Worm (Caenorhabditis elegans) whole organism, L4 larva: ENCODE results near the gene sre-51.

ENCODE experiments used
- F10B5.3 ChIP-seq: sonication (generic microtip); optimal IDR thresholded peaks from 2 replicates; lab custom pipeline; 2016; ENCODE audit warnings: mild to moderate bottlenecking, missing genetic modification characterization, missing compliant biosample characterization
- F26F4.8 ChIP-seq: fragments of 200-800 bp; sonication (Bioruptor generic); conservative IDR thresholded peaks from 2 replicates; pipeline ENCODE4 v1.3.6; 2022; ENCODE audit warnings: missing genetic modification characterization, missing compliant biosample characterization
- F37D6.2 ChIP-seq: sonication (generic microtip); optimal IDR thresholded peaks from 2 replicates; lab custom pipeline; 2016; ENCODE audit warnings: mild to moderate bottlenecking, missing genetic modification characterization, missing compliant biosample characterization
- F44E2.7 ChIP-seq: fragments of 200-800 bp; sonication (Bioruptor generic); IDR thresholded peaks from 2 replicates; pipeline ENCODE4 v2.1.2; 2022; ENCODE audit warnings: missing genetic modification characterization, missing compliant biosample characterization
- R02D3.7 ChIP-seq: fragments of 150-350 bp; sonication (generic microtip); optimal IDR thresholded peaks from 3 replicates; lab custom pipeline; 2014; ENCODE audit warnings: missing biosample characterization, missing genetic modification characterization
- T20F7.1 ChIP-seq: fragments of 200-800 bp; sonication (Bioruptor generic); optimal IDR thresholded peaks from 2 replicates; lab custom pipeline; 2018; ENCODE audit warnings: mild to moderate bottlenecking, missing genetic modification characterization, missing compliant biosample characterization
- Y105C5A.15 ChIP-seq: fragments of 200-800 bp; sonication (Bioruptor generic); IDR thresholded peaks from 2 replicates; pipeline ENCODE4 v1.3.6; 2022; ENCODE audit warnings: missing genetic modification characterization, missing compliant biosample characterization
- Y48G9A.11 ChIP-seq: fragments of 200-800 bp; sonication (Bioruptor generic); IDR thresholded peaks from 2 replicates; pipeline ENCODE4 v1.3.6; 2022; ENCODE audit warnings: missing genetic modification reagents, missing genetic modification characterization, missing compliant biosample characterization
- Y75B8A.6 ChIP-seq: fragments of 200-800 bp; sonication (Bioruptor generic); IDR thresholded peaks from 2 replicates; pipeline ENCODE4 v1.3.6; 2022; ENCODE audit warnings: missing genetic modification reagents, missing genetic modification characterization, missing compliant biosample characterization
- ZK337.2 ChIP-seq: fragments of 200-800 bp; sonication (Bioruptor generic); IDR thresholded peaks from 2 replicates; pipeline ENCODE4 v1.3.6; 2022; ENCODE audit warnings: missing genetic modification reagents, missing genetic modification characterization, missing compliant biosample characterization
- aly-2 ChIP-seq: sonication (generic microtip); optimal IDR thresholded peaks from 2 replicates; lab custom pipeline; 2018; ENCODE audit warnings: missing biosample characterization, missing genetic modification characterization
- arid-1 ChIP-seq: fragments of 200-800 bp; sonication (Bioruptor generic); conservative IDR thresholded peaks from 2 replicates; pipeline ENCODE4 v1.3.6; 2022; ENCODE audit warnings: missing genetic modification reagents, missing genetic modification characterization, missing compliant biosample characterization
- ceh-44 ChIP-seq: fragments of 200-800 bp; sonication (Bioruptor generic); IDR thresholded peaks from 2 replicates; pipeline ENCODE4 v1.3.6; 2022; ENCODE audit warnings: missing genetic modification reagents, missing genetic modification characterization, missing compliant biosample characterization
- ceh-62 ChIP-seq: sonication (generic microtip); optimal IDR thresholded peaks from 2 replicates; lab custom pipeline; 2017; ENCODE audit warnings: missing biosample characterization, missing genetic modification characterization
- ces-1 ChIP-seq: fragments of 150-350 bp; sonication (generic microtip); optimal IDR thresholded peaks from 4 replicates; lab custom pipeline; 2014; ENCODE audit warnings: missing biosample characterization, missing genetic modification reagents, missing genetic modification characterization
- daf-16 ChIP-seq, 3 experiments: sonication (generic microtip); optimal IDR thresholded peaks; 2 replicates each; lab custom pipeline; 2016 to 2017; ENCODE audit warnings: missing genetic modification characterization in 3 of 3, missing genetic modification reagents in 3 of 3, mild to moderate bottlenecking in 2 of 3, missing compliant biosample characterization in 2 of 3, missing biosample characterization in 1 of 3, moderate library complexity in 1 of 3
- daf-8 ChIP-seq: fragments of 200-800 bp; sonication (Bioruptor generic); IDR thresholded peaks from 2 replicates; pipeline ENCODE4 v1.3.6; 2022; ENCODE audit warnings: missing genetic modification characterization, missing compliant biosample characterization
- dmd-6 ChIP-seq: fragments of 200-800 bp; sonication (Bioruptor generic); IDR thresholded peaks from 2 replicates; pipeline ENCODE4 v1.3.6; 2022; ENCODE audit warnings: missing genetic modification reagents, missing genetic modification characterization, missing compliant biosample characterization
- duxl-1 ChIP-seq: sonication (generic microtip); optimal IDR thresholded peaks from 2 replicates; lab custom pipeline; 2016; ENCODE audit warnings: mild to moderate bottlenecking, missing genetic modification characterization, moderate library complexity, missing compliant biosample characterization; ENCODE audit not compliant: poor library complexity
- dve-1 ChIP-seq: sonication (generic microtip); optimal IDR thresholded peaks from 2 replicates; lab custom pipeline; 2017; ENCODE audit warnings: antibody characterized with exemption, mild to moderate bottlenecking, missing genetic modification characterization, missing compliant biosample characterization; ENCODE audit not compliant: insufficient read depth
- egl-43 ChIP-seq: fragments of 200-800 bp; sonication (Bioruptor generic); IDR thresholded peaks from 2 replicates; pipeline ENCODE4 v1.3.6; 2022; ENCODE audit warnings: missing genetic modification reagents, missing genetic modification characterization, missing compliant biosample characterization
- hlh-11 ChIP-seq: fragments of 200-800 bp; sonication (Bioruptor generic); optimal IDR thresholded peaks from 2 replicates; lab custom pipeline; 2018; ENCODE audit warnings: mild to moderate bottlenecking, missing genetic modification characterization, missing compliant biosample characterization
- hmg-1.1 ChIP-seq: fragments of 200-800 bp; sonication (Bioruptor generic); IDR thresholded peaks from 2 replicates; pipeline ENCODE4 v1.3.6; 2022; ENCODE audit warnings: missing genetic modification reagents, missing genetic modification characterization, missing compliant biosample characterization
- lim-7 ChIP-seq: fragments of 200-800 bp; sonication (Bioruptor generic); IDR thresholded peaks from 2 replicates; pipeline ENCODE4 v1.3.6; 2022; ENCODE audit warnings: missing genetic modification characterization, missing compliant biosample characterization
- lin-1 ChIP-seq: fragments of 200-800 bp; sonication (Bioruptor generic); IDR thresholded peaks from 2 replicates; pipeline ENCODE4 v1.3.6; 2022; ENCODE audit warnings: missing genetic modification reagents, missing genetic modification characterization, missing compliant biosample characterization
- lin-38 ChIP-seq: fragments of 200-800 bp; sonication (Bioruptor generic); IDR thresholded peaks from 2 replicates; pipeline ENCODE4 v1.3.6; 2022; ENCODE audit warnings: missing genetic modification reagents, missing genetic modification characterization, missing compliant biosample characterization
- madf-5 ChIP-seq, 2 experiments: fragments of 200-800 bp; sonication (Bioruptor generic); IDR thresholded peaks; 2 replicates each; pipeline ENCODE4 v1.3.6; 2022; ENCODE audit warnings: missing compliant biosample characterization in 2 of 2, missing genetic modification characterization in 2 of 2
- madf-9 ChIP-seq: fragments of 200-800 bp; sonication (Bioruptor generic); conservative IDR thresholded peaks from 2 replicates; pipeline ENCODE4 v1.3.6; 2022; ENCODE audit warnings: missing genetic modification reagents, missing genetic modification characterization, missing compliant biosample characterization
- mdl-1 ChIP-seq, 2 experiments: fragments of 150-350 bp in 1 of 2; sonication (generic microtip) in 1 of 2; optimal IDR thresholded peaks; 2 replicates each; lab custom pipeline; 2014 to 2017; ENCODE audit warnings: missing biosample characterization in 2 of 2, missing genetic modification characterization in 2 of 2
- mep-1 ChIP-seq: fragments of 150-350 bp; sonication (generic microtip); optimal IDR thresholded peaks from 3 replicates; lab custom pipeline; 2014; ENCODE audit warnings: missing biosample characterization, missing genetic modification characterization
- mes-2 ChIP-seq: sonication (generic microtip); optimal IDR thresholded peaks from 2 replicates; lab custom pipeline; 2016; ENCODE audit warnings: missing genotype, mild to moderate bottlenecking, missing genetic modification characterization, missing compliant biosample characterization; ENCODE audit not compliant: poor library complexity, severe bottlenecking
- mxl-3 ChIP-seq: fragments of 200-800 bp; sonication (Bioruptor generic); optimal IDR thresholded peaks from 2 replicates; lab custom pipeline; 2018; ENCODE audit warnings: mild to moderate bottlenecking, missing genetic modification characterization, missing compliant biosample characterization
- nhr-102 ChIP-seq: sonication (generic microtip); optimal IDR thresholded peaks from 2 replicates; lab custom pipeline; 2016; ENCODE audit warnings: mild to moderate bottlenecking, missing genetic modification characterization, moderate library complexity, missing compliant biosample characterization
- nhr-28 ChIP-seq: fragments of 150-350 bp; optimal IDR thresholded peaks from 2 replicates; lab custom pipeline; 2014; ENCODE audit warnings: missing biosample characterization, missing genetic modification characterization
- nhr-77 ChIP-seq: fragments of 150-350 bp; optimal IDR thresholded peaks from 2 replicates; lab custom pipeline; 2014; ENCODE audit warnings: missing biosample characterization, missing genetic modification characterization
- pha-4 ChIP-seq, 2 experiments: fragments of 150-350 bp in 1 of 2; fragments of 200-800 bp in 1 of 2; sonication (Bioruptor generic) in 1 of 2; IDR thresholded peaks in 1 of 2; optimal IDR thresholded peaks in 1 of 2; 2 replicates each; pipeline versions ENCODE4 v1.3.6 to Lab custom; 2014 to 2022; ENCODE audit warnings: missing genetic modification characterization in 2 of 2, missing genetic modification reagents in 2 of 2, missing biosample characterization in 1 of 2, missing compliant biosample characterization in 1 of 2
- php-3 ChIP-seq: fragments of 200-800 bp; sonication (Bioruptor generic); IDR thresholded peaks from 2 replicates; pipeline ENCODE4 v1.3.6; 2022; ENCODE audit warnings: missing genetic modification reagents, missing genetic modification characterization, missing compliant biosample characterization
- sdz-12 ChIP-seq: fragments of 200-800 bp; sonication (Bioruptor generic); optimal IDR thresholded peaks from 2 replicates; lab custom pipeline; 2018; ENCODE audit warnings: mild to moderate bottlenecking, missing genetic modification characterization, missing compliant biosample characterization
- snpc-1.2 ChIP-seq: fragments of 200-800 bp; sonication (Bioruptor generic); IDR thresholded peaks from 2 replicates; pipeline ENCODE4 v1.3.6; 2022; ENCODE audit warnings: missing genetic modification reagents, missing genetic modification characterization, missing compliant biosample characterization
- tag-97 ChIP-seq: fragments of 200-800 bp; sonication (Bioruptor generic); IDR thresholded peaks from 2 replicates; pipeline ENCODE4 v1.3.6; 2022; ENCODE audit warnings: missing genetic modification characterization, missing compliant biosample characterization
- unc-62 ChIP-seq, 3 experiments: fragments of 150-350 bp in 1 of 3; sonication (generic microtip); optimal IDR thresholded peaks in 2 of 3; peaks in 1 of 3; 1 replicate in 1 of 3; 2 replicates in 2 of 3; lab custom pipeline; 2014 to 2017; ENCODE audit warnings: missing biosample characterization in 3 of 3, missing genetic modification characterization in 3 of 3, missing genetic modification reagents in 3 of 3, missing genotype in 1 of 3
- vab-7 ChIP-seq: fragments of 200-800 bp; sonication (Bioruptor generic); IDR thresholded peaks from 2 replicates; pipeline ENCODE4 v1.3.6; 2022; ENCODE audit warnings: missing genetic modification reagents, missing genetic modification characterization, missing compliant biosample characterization
- ztf-7 ChIP-seq: fragments of 150-350 bp; optimal IDR thresholded peaks from 2 replicates; lab custom pipeline; 2014; ENCODE audit warnings: missing biosample characterization, missing genetic modification characterization

The sre-51 gene

DNA sequence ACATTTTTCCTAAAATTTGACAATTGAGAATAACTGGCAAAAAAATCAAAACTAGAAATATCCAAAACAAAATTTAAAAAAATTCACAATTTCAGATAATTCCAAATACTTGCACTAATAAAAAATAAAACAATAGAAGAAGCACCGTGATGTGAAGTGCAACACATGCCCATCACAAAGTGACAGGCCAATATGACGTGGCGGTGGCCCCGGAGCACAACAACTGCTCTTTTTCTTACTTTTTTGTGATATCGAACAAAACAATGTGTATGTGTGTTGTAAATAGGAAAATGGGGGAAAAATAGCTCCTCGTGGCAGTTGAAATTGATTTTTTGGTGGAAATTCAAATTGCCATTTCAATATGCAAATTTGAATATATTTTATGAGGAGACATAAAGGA is 42.2 kb downstream of the sre-51 start:
- TF ChIP-seq dve-1 (tag; lab: Kevin White, UChicago) (peak; percentile 16), aly-2 (tag; lab: Kevin White, UChicago) (no peak), mdl-1 (tag; optimal IDR thresholded peaks at IDR 0.05; lab: Kevin White, UChicago) (no peak), hlh-11 (peak; percentile 44), daf-16 (GFP tag; optimal IDR thresholded peaks at IDR 0.05; lab: Kevin White, UChicago) (peak in 1 of 2 experiments; percentile 58), daf-16 (tag; optimal IDR thresholded peaks at IDR 0.05; lab: Kevin White, UChicago) (no peak), hmg-1.1 (no peak), lin-1 (GFP tag; lab: Robert Waterston, UW) (no peak), T20F7.1 (GFP tag; lab: Kevin White, UChicago) (peak; percentile 13), dmd-6 (peak; percentile 86)

- TF ChIP-seq madf-9 (GFP tag; lab: Robert Waterston, UW) = 0 out of 2 replicates have a peak, but pooled peaks have one; percentile 29
- no peak for TF ChIP-seq mep-1 (tag; lab: Kevin White, UChicago)
- no peak for TF ChIP-seq aly-2 (tag; lab: Kevin White, UChicago)
- no peak for TF ChIP-seq hmg-1.1
- no peak for TF ChIP-seq nhr-77 (tag; lab: Kevin White, UChicago)
- no peak for TF ChIP-seq ceh-62
- no peak for TF ChIP-seq unc-62 (GFP tag; optimal IDR thresholded peaks at IDR 0.05 in 1 of 2; lab: Kevin White, UChicago)
- TF ChIP-seq unc-62 (tag; optimal IDR thresholded peaks at IDR 0.05; lab: Kevin White, UChicago) = no peak
- TF ChIP-seq ces-1 (GFP tag; lab: Kevin White, UChicago) = no peak
- TF ChIP-seq mxl-3 = no peak
- TF ChIP-seq R02D3.7 (tag; lab: Kevin White, UChicago) = no peak
- TF ChIP-seq T20F7.1 (GFP tag; lab: Kevin White, UChicago) = no peak
- TF ChIP-seq F44E2.7 (GFP tag; lab: Robert Waterston, UW) = 0 out of 2 replicates have a peak, but pooled peaks have one; percentile 13
- TF ChIP-seq F26F4.8 (GFP tag; lab: Robert Waterston, UW) = 0 out of 2 replicates have a peak, but pooled peaks have one; percentile 44
- TF ChIP-seq arid-1 (GFP tag; lab: Robert Waterston, UW) = 0 out of 2 replicates have a peak, but pooled peaks have one; percentile 11
- no peak for TF ChIP-seq sdz-12 (GFP tag; lab: Kevin White, UChicago)
- peak; percentile 74 for TF ChIP-seq egl-43 (GFP tag; lab: Robert Waterston, UW)
- peak; percentile 48; the same call in 1 of the 2 replicates for TF ChIP-seq Y48G9A.11 (GFP tag; lab: Robert Waterston, UW)
- TF ChIP-seq madf-5 (GFP tag; IDR thresholded peaks at IDR 0.05; lab: Robert Waterston, UW) = no peak
- 0 out of 2 replicates have a peak, but pooled peaks have one; percentile 36 for TF ChIP-seq ZK337.2 (GFP tag; lab: Robert Waterston, UW)
- no peak for TF ChIP-seq mdl-1 (tag; optimal IDR thresholded peaks at IDR 0.05; lab: Kevin White, UChicago)
- TF ChIP-seq nhr-102 (tag; lab: Kevin White, UChicago) = no peak
- TF ChIP-seq mes-2 (tag; lab: Kevin White, UChicago) = peak; percentile 46
- TF ChIP-seq daf-8 = no peak
- no peak for TF ChIP-seq F37D6.2 (tag; lab: Kevin White, UChicago)
- TF ChIP-seq Y75B8A.6 (GFP tag; lab: Robert Waterston, UW) = no peak
- TF ChIP-seq vab-7 (GFP tag; lab: Robert Waterston, UW) = peak; percentile 54; the same call in 1 of the 2 replicates
- no peak for TF ChIP-seq daf-16 (GFP tag; optimal IDR thresholded peaks at IDR 0.05; lab: Kevin White, UChicago)
- no peak for TF ChIP-seq daf-16 (tag; optimal IDR thresholded peaks at IDR 0.05; lab: Kevin White, UChicago)
- TF ChIP-seq snpc-1.2 (GFP tag; lab: Robert Waterston, UW) = peak; percentile 20; the same call in 1 of the 2 replicates
- no peak for TF ChIP-seq nhr-28 (tag; lab: Kevin White, UChicago)
- TF ChIP-seq lin-38 (GFP tag; lab: Robert Waterston, UW) = peak; percentile 46
- TF ChIP-seq Y105C5A.15 (GFP tag; lab: Robert Waterston, UW) = no peak
- TF ChIP-seq lim-7 (GFP tag; lab: Robert Waterston, UW) = peak; percentile 80; the same call in 1 of the 2 replicates
- TF ChIP-seq ceh-44 (GFP tag; lab: Robert Waterston, UW) = 0 out of 2 replicates have a peak, but pooled peaks have one; percentile 12
- peak; percentile 21 for TF ChIP-seq duxl-1 (tag; lab: Kevin White, UChicago)
- no peak for TF ChIP-seq php-3 (GFP tag; lab: Robert Waterston, UW)
- peak; percentile 35; the same call in 1 of the 2 replicates for TF ChIP-seq pha-4 (GFP tag; IDR thresholded peaks at IDR 0.05; lab: Robert Waterston, UW)
- TF ChIP-seq pha-4 (tag; optimal IDR thresholded peaks at IDR 0.05; lab: Kevin White, UChicago) = no peak
- TF ChIP-seq ztf-7 (tag; lab: Kevin White, UChicago) = no peak
- no peak for TF ChIP-seq F10B5.3 (tag; lab: Kevin White, UChicago)
- TF ChIP-seq tag-97 = no peak
Observed at ce11 chrII:12362262-12362661, 50.6 kb downstream of the sre-51 start.
